Worm (Caenorhabditis elegans) whole organism, L4/young adult: ENCODE results near the gene his-24.

ENCODE experiments used
- W03F9.2 ChIP-seq: fragments of 150-350 bp; optimal IDR thresholded peaks from 2 replicates; lab custom pipeline; 2014; ENCODE audit warnings: missing biosample characterization, missing genetic modification characterization
- him-1 ChIP-seq: sonication (generic microtip); optimal IDR thresholded peaks from 2 replicates; lab custom pipeline; 2016; ENCODE audit warnings: missing genotype, missing genetic modification reagents, missing genetic modification characterization, missing compliant biosample characterization

DNA sequence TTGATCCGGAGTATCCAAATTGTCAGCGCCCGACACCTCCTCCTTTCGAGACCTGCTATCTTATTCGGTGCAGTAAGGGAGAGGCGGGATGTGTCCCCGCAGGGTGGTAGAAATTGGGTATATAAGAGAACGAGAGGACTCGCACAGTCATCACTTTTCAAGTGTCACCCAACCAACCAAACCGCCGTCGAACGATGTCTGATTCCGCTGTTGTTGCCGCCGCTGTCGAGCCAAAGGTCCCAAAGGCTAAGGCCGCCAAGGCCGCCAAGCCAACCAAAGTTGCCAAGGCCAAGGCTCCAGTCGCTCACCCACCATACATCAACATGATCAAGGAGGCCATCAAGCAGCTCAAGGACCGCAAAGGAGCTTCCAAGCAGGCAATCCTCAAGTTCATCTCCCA lies at the start of gene his-24:
- no peak for TF ChIP-seq W03F9.2 (tag; lab: Kevin White, UChicago)
- TF ChIP-seq him-1, result no peak
